Fruit fly (Drosophila melanogaster) whole organism, embryonic: ENCODE results near the gene Bruce.
A peak's percentile ranks its signal among the peaks of the same experiment; 100 is the strongest.

Experiments used
- Ada2b ChIP-seq: fragments of 200-800 bp; sonication (Bioruptor generic); IDR thresholded peaks from 2 replicates; pipeline ENCODE4 v1.3.6; 2022; ENCODE audit warnings: missing biosample characterization, missing genetic modification characterization
- Adf1 ChIP-seq: fragments of 200-800 bp; sonication (Bioruptor generic); IDR thresholded peaks from 2 replicates; pipeline ENCODE4 v1.3.6; 2022; ENCODE audit warnings: missing biosample characterization, missing genetic modification characterization
- Asciz ChIP-seq: fragments of 200-800 bp; sonication (Bioruptor generic); optimal IDR thresholded peaks from 2 replicates; lab custom pipeline; 2017; ENCODE audit warnings: missing biosample characterization, mild to moderate bottlenecking, missing genetic modification characterization, missing genetic modification reagents
- Atf3 ChIP-seq: fragments of 200-800 bp; sonication (Bioruptor generic); optimal IDR thresholded peaks from 3 replicates; lab custom pipeline; 2016; ENCODE audit warnings: missing biosample characterization, missing genetic modification characterization
- Bdp1 ChIP-seq: fragments of 200-800 bp; sonication (Bioruptor generic); optimal IDR thresholded peaks from 3 replicates; lab custom pipeline; 2016; ENCODE audit warnings: missing biosample characterization, missing genetic modification characterization
- CG10267 ChIP-seq: fragments of 200-800 bp; sonication (Bioruptor generic); optimal IDR thresholded peaks from 2 replicates; lab custom pipeline; 2018; ENCODE audit warnings: missing biosample characterization, mild to moderate bottlenecking, missing genetic modification characterization, moderate library complexity
- CG10366 ChIP-seq: fragments of 200-800 bp; sonication (Bioruptor generic); IDR thresholded peaks from 2 replicates; pipeline ENCODE4 v1.3.6; 2022; ENCODE audit warnings: missing biosample characterization, missing genetic modification characterization
- CG10565 ChIP-seq: fragments of 200-800 bp; sonication (Bioruptor generic); optimal IDR thresholded peaks from 3 replicates; lab custom pipeline; 2016; ENCODE audit warnings: missing biosample characterization, mild to moderate bottlenecking, missing genetic modification characterization
- CG12104 ChIP-seq: fragments of 200-800 bp; sonication (Bioruptor generic); optimal IDR thresholded peaks from 3 replicates; lab custom pipeline; 2016; ENCODE audit warnings: missing biosample characterization, missing genetic modification characterization
- CG13123 ChIP-seq: fragments of 200-800 bp; sonication (Bioruptor generic); optimal IDR thresholded peaks from 2 replicates; lab custom pipeline; 2016; ENCODE audit warnings: missing biosample characterization, missing genetic modification characterization
- CG1602 ChIP-seq: fragments of 200-800 bp; sonication (Bioruptor generic); optimal IDR thresholded peaks from 3 replicates; lab custom pipeline; 2016; ENCODE audit warnings: missing biosample characterization, missing genetic modification characterization
- CG1647 ChIP-seq: fragments of 200-800 bp; sonication (Bioruptor generic); optimal IDR thresholded peaks from 3 replicates; lab custom pipeline; 2016; ENCODE audit warnings: missing biosample characterization, missing genetic modification characterization
- CG16779 ChIP-seq: fragments of 200-800 bp; sonication (Bioruptor generic); IDR thresholded peaks from 2 replicates; pipeline ENCODE4 v1.3.6; 2022; ENCODE audit warnings: missing biosample characterization, missing genetic modification characterization
- CG17328 ChIP-seq: fragments of 200-800 bp; sonication (Bioruptor generic); IDR thresholded peaks from 2 replicates; pipeline ENCODE4 v1.3.6; 2022; ENCODE audit warnings: missing biosample characterization, missing genetic modification characterization
- CG17359 ChIP-seq: fragments of 200-800 bp; sonication (Bioruptor generic); optimal IDR thresholded peaks from 3 replicates; lab custom pipeline; 2018; ENCODE audit warnings: missing biosample characterization, mild to moderate bottlenecking, missing genetic modification characterization, moderate library complexity
- CG17385 ChIP-seq: fragments of 200-800 bp; sonication (Bioruptor generic); optimal IDR thresholded peaks from 3 replicates; lab custom pipeline; 2018; ENCODE audit warnings: missing biosample characterization, mild to moderate bottlenecking, missing genetic modification characterization
- CG2712 ChIP-seq: fragments of 200-800 bp; optimal IDR thresholded peaks from 3 replicates; lab custom pipeline; 2019; ENCODE audit warnings: missing biosample characterization, mild to moderate bottlenecking, missing genetic modification characterization, moderate library complexity
- CG3281 ChIP-seq: fragments of 200-800 bp; sonication (Bioruptor generic); optimal IDR thresholded peaks from 3 replicates; lab custom pipeline; 2017; ENCODE audit warnings: missing biosample characterization, mild to moderate bottlenecking, missing genetic modification characterization
- CG43689 ChIP-seq: fragments of 200-800 bp; sonication (Bioruptor generic); IDR thresholded peaks from 2 replicates; pipeline ENCODE4 v1.3.6; 2022; ENCODE audit warnings: missing biosample characterization, missing genetic modification characterization
- CG4854 ChIP-seq: fragments of 200-800 bp; sonication (Bioruptor generic); optimal IDR thresholded peaks from 2 replicates; lab custom pipeline; 2016; ENCODE audit warnings: missing biosample characterization, missing genetic modification characterization, inconsistent platforms
- CG6272 ChIP-seq: fragments of 200-800 bp; sonication (Bioruptor generic); IDR thresholded peaks from 2 replicates; pipeline ENCODE4 v1.3.6; 2022; ENCODE audit warnings: missing biosample characterization, missing genetic modification characterization
- CG6765 ChIP-seq: fragments of 200-800 bp; sonication (Bioruptor generic); optimal IDR thresholded peaks from 3 replicates; lab custom pipeline; 2017; ENCODE audit warnings: missing biosample characterization, mild to moderate bottlenecking, missing genetic modification characterization
- CG8924 ChIP-seq: fragments of 200-800 bp; optimal IDR thresholded peaks from 3 replicates; lab custom pipeline; 2019; ENCODE audit warnings: missing biosample characterization, mild to moderate bottlenecking, missing genetic modification characterization, moderate library complexity
- Dip2 ChIP-seq: fragments of 200-800 bp; sonication (Bioruptor generic); IDR thresholded peaks from 2 replicates; pipeline ENCODE4 v1.3.6; 2022; ENCODE audit warnings: missing biosample characterization, missing genetic modification characterization
- Elba2 ChIP-seq: fragments of 200-800 bp; sonication (Bioruptor generic); optimal IDR thresholded peaks from 3 replicates; lab custom pipeline; 2016; ENCODE audit warnings: missing biosample characterization, missing genetic modification characterization
- Gug ChIP-seq: fragments of 200-800 bp; sonication (Bioruptor generic); IDR thresholded peaks from 4 replicates; pipeline ENCODE4 v1.3.6; 2022; ENCODE audit warnings: missing biosample characterization, missing genetic modification characterization
- H2.0 ChIP-seq: fragments of 200-800 bp; sonication (Bioruptor generic); IDR thresholded peaks from 2 replicates; pipeline ENCODE4 v1.3.6; 2022; ENCODE audit warnings: missing biosample characterization, missing genetic modification characterization
- HLH54F ChIP-seq: fragments of 200-800 bp; sonication (Bioruptor generic); optimal IDR thresholded peaks from 3 replicates; lab custom pipeline; 2016; ENCODE audit warnings: missing biosample characterization, missing genetic modification characterization
- Hmr ChIP-seq: fragments of 200-800 bp; sonication (Bioruptor generic); optimal IDR thresholded peaks from 3 replicates; lab custom pipeline; 2017; ENCODE audit warnings: mild to moderate bottlenecking, missing biosample characterization, missing genetic modification reagents, missing genetic modification characterization
- MBD-R2 ChIP-seq: fragments of 200-800 bp; sonication (Bioruptor generic); IDR thresholded peaks from 2 replicates; pipeline ENCODE4 v1.3.6; 2022; ENCODE audit warnings: missing biosample characterization, missing genetic modification characterization
- NfI ChIP-seq: fragments of 200-800 bp; sonication (Bioruptor generic); optimal IDR thresholded peaks from 3 replicates; lab custom pipeline; 2018; ENCODE audit warnings: missing biosample characterization, mild to moderate bottlenecking, missing genetic modification characterization, moderate library complexity
- Opbp ChIP-seq: fragments of 200-800 bp; sonication (Bioruptor generic); IDR thresholded peaks from 3 replicates; pipeline ENCODE4 v1.3.6; 2022; ENCODE audit warnings: missing biosample characterization, missing genetic modification characterization; ENCODE audit not compliant: partially characterized antibody
- Ptx1 ChIP-seq: fragments of 200-800 bp; sonication (Bioruptor generic); IDR thresholded peaks from 2 replicates; pipeline ENCODE4 v1.3.6; 2022; ENCODE audit warnings: missing biosample characterization, missing genetic modification characterization
- Ravus ChIP-seq: fragments of 200-800 bp; sonication (Bioruptor generic); IDR thresholded peaks from 2 replicates; pipeline ENCODE4 v1.3.6; 2022; ENCODE audit warnings: missing biosample characterization, missing genetic modification characterization
- ab ChIP-seq: fragments of 200-800 bp; sonication (Bioruptor generic); optimal IDR thresholded peaks from 2 replicates; lab custom pipeline; 2016; ENCODE audit warnings: missing biosample characterization, missing genetic modification characterization
- al ChIP-seq: fragments of 200-800 bp; sonication (Bioruptor generic); IDR thresholded peaks from 2 replicates; pipeline ENCODE4 v1.3.6; 2022; ENCODE audit warnings: missing biosample characterization, missing genetic modification characterization
- ase ChIP-seq: fragments of 200-800 bp; sonication (Bioruptor generic); IDR thresholded peaks from 3 replicates; pipeline ENCODE4 v1.3.6; 2022; ENCODE audit warnings: missing biosample characterization, missing genetic modification characterization
- bigmax ChIP-seq: fragments of 200-800 bp; sonication (Bioruptor generic); optimal IDR thresholded peaks from 2 replicates; lab custom pipeline; 2018; ENCODE audit warnings: missing biosample characterization, mild to moderate bottlenecking, missing genetic modification characterization
- br ChIP-seq: fragments of >200 bp; optimal IDR thresholded peaks from 2 replicates; lab custom pipeline; 2017
- caup ChIP-seq: fragments of 200-800 bp; sonication (Bioruptor generic); optimal IDR thresholded peaks from 3 replicates; lab custom pipeline; 2017; ENCODE audit warnings: missing biosample characterization, mild to moderate bottlenecking, missing genetic modification characterization, moderate library complexity; ENCODE audit not compliant: severe bottlenecking
- crol ChIP-seq: fragments of 200-800 bp; sonication (Bioruptor generic); IDR thresholded peaks from 2 replicates; pipeline ENCODE4 v1.3.6; 2022; ENCODE audit warnings: missing biosample characterization, missing genetic modification characterization
- dmrt99B ChIP-seq: fragments of 200-800 bp; sonication (Bioruptor generic); optimal IDR thresholded peaks from 2 replicates; lab custom pipeline; 2018; ENCODE audit warnings: missing biosample characterization, mild to moderate bottlenecking, missing genetic modification characterization, moderate library complexity
- en ChIP-seq: fragments of 200-800 bp; sonication (Bioruptor generic); optimal IDR thresholded peaks from 2 replicates; lab custom pipeline; 2016; ENCODE audit warnings: missing biosample characterization, missing genetic modification characterization
- exex ChIP-seq: fragments of 200-800 bp; sonication (Bioruptor generic); optimal IDR thresholded peaks from 4 replicates; lab custom pipeline; 2018; ENCODE audit warnings: missing biosample characterization, mild to moderate bottlenecking, missing genetic modification characterization, moderate library complexity
- eyg ChIP-seq: fragments of 200-800 bp; sonication (Bioruptor generic); optimal IDR thresholded peaks from 3 replicates; lab custom pipeline; 2016; ENCODE audit warnings: missing biosample characterization, missing genetic modification characterization
- fru ChIP-seq: fragments of >200 bp; optimal IDR thresholded peaks from 2 replicates; lab custom pipeline; 2017
- gcm2 ChIP-seq: fragments of 200-800 bp; sonication (Bioruptor generic); optimal IDR thresholded peaks from 2 replicates; lab custom pipeline; 2016; ENCODE audit warnings: missing biosample characterization, missing genetic modification characterization
- jumu ChIP-seq: fragments of 200-800 bp; sonication (Bioruptor generic); optimal IDR thresholded peaks from 3 replicates; lab custom pipeline; 2016; ENCODE audit warnings: missing biosample characterization, missing genetic modification characterization
- phol ChIP-seq: fragments of 200-800 bp; sonication (Bioruptor generic); optimal IDR thresholded peaks from 3 replicates; lab custom pipeline; 2018; ENCODE audit warnings: missing biosample characterization, mild to moderate bottlenecking, missing genetic modification characterization, moderate library complexity
- sd ChIP-seq: fragments of 200-800 bp; sonication (Bioruptor generic); optimal IDR thresholded peaks from 3 replicates; lab custom pipeline; 2018; ENCODE audit warnings: missing biosample characterization, mild to moderate bottlenecking, missing genetic modification characterization, moderate library complexity
- sna ChIP-seq: fragments of 200-800 bp; sonication (Bioruptor generic); IDR thresholded peaks from 2 replicates; pipeline ENCODE4 v1.3.6; 2022; ENCODE audit warnings: missing biosample characterization, missing genetic modification characterization; ENCODE audit not compliant: partially characterized antibody

The Bruce gene

dm6 chr3R:10265552-10266137 is 65.5 kb downstream of the Bruce start (continued):
- TF ChIP-seq Ptx1 (GFP tag; lab: Robert Waterston, UW), result peak; percentile 59
- TF ChIP-seq CG1647 (GFP tag; lab: Kevin White, UChicago), result no peak
- no peak for TF ChIP-seq CG1602 (GFP tag; lab: Kevin White, UChicago)
- peak; percentile 72 for TF ChIP-seq CG3281 (GFP tag; lab: Kevin White, UChicago)
- peak; percentile 18; the same call in 1 of the 4 replicates for TF ChIP-seq Gug (GFP tag; lab: Robert Waterston, UW)
- peak; percentile 12 for TF ChIP-seq exex (tag; lab: Kevin White, UChicago)
- peak; percentile 53; the same call in 1 of the 2 replicates for TF ChIP-seq CG6272 (GFP tag; lab: Robert Waterston, UW)
- TF ChIP-seq crol (GFP tag; lab: Robert Waterston, UW), result no peak
- no peak for TF ChIP-seq CG13123 (GFP tag; lab: Kevin White, UChicago)
- peak; percentile 4 for TF ChIP-seq CG12104 (GFP tag; lab: Kevin White, UChicago)
- no peak for TF ChIP-seq CG10565
- TF ChIP-seq HLH54F (GFP tag; lab: Kevin White, UChicago), result peak; percentile 24
- no peak for TF ChIP-seq bigmax (GFP tag; lab: Kevin White, UChicago)
- peak; percentile 33 for TF ChIP-seq jumu (GFP tag; lab: Kevin White, UChicago)
- no peak for TF ChIP-seq fru
- peak; percentile 55 for TF ChIP-seq phol (tag; lab: Kevin White, UChicago)
- peak; percentile 11 for TF ChIP-seq CG17359
- TF ChIP-seq sd (tag; lab: Kevin White, UChicago), result peak; percentile 41
- peak; percentile 44 for TF ChIP-seq CG8924 (tag; lab: Kevin White, UChicago)
- TF ChIP-seq H2.0, result peak; percentile 46
- no peak for TF ChIP-seq br
- 0 out of 2 replicates have a peak, but pooled peaks have one; percentile 9 for TF ChIP-seq CG16779
- TF ChIP-seq sna (GFP tag; lab: Robert Waterston, UW), result no peak
- peak; percentile 9; the same call in 1 of the 2 replicates for TF ChIP-seq Ravus (GFP tag; lab: Robert Waterston, UW)
- TF ChIP-seq CG2712 (tag; lab: Kevin White, UChicago), result peak; percentile 44
- TF ChIP-seq Elba2 (GFP tag; lab: Kevin White, UChicago), result no peak
- peak; percentile 64 for TF ChIP-seq Adf1 (GFP tag; lab: Robert Waterston, UW)
- peak; percentile 52 for TF ChIP-seq dmrt99B (tag; lab: Kevin White, UChicago)
- 0 out of 2 replicates have a peak, but pooled peaks have one; percentile 25 for TF ChIP-seq CG43689 (GFP tag; lab: Robert Waterston, UW)
- TF ChIP-seq en, result no peak
- peak; percentile 37 for TF ChIP-seq NfI (GFP tag; lab: Kevin White, UChicago)
- peak; percentile 5 for TF ChIP-seq eyg (GFP tag; lab: Kevin White, UChicago)
- TF ChIP-seq gcm2 (GFP tag; lab: Kevin White, UChicago), result no peak
- no peak for TF ChIP-seq Dip2 (GFP tag; lab: Robert Waterston, UW)
- no peak for TF ChIP-seq Opbp (GFP tag; lab: Robert Waterston, UW)
- peak; percentile 61 for TF ChIP-seq MBD-R2 (GFP tag; lab: Robert Waterston, UW)
- TF ChIP-seq al (GFP tag; lab: Robert Waterston, UW), result peak; percentile 66
- TF ChIP-seq Atf3 (GFP tag; lab: Kevin White, UChicago), result no peak
- TF ChIP-seq CG4854 (GFP tag; lab: Kevin White, UChicago), result peak; percentile 33
- TF ChIP-seq ase (GFP tag; lab: Robert Waterston, UW), result peak; percentile 50; the same call in 1 of the 3 replicates
- peak; percentile 73 for TF ChIP-seq Hmr (GFP tag; lab: Kevin White, UChicago)
- no peak for TF ChIP-seq CG17328 (GFP tag; lab: Robert Waterston, UW)
- TF ChIP-seq CG10267, result peak; percentile 42
- TF ChIP-seq Bdp1 (GFP tag; lab: Kevin White, UChicago), result no peak
- no peak for TF ChIP-seq Asciz (GFP tag; lab: Kevin White, UChicago)
- TF ChIP-seq ab (GFP tag; lab: Kevin White, UChicago), result no peak
- TF ChIP-seq CG17385 (GFP tag; lab: Kevin White, UChicago), result peak; percentile 43
- TF ChIP-seq CG6765, result peak; percentile 35
- TF ChIP-seq caup (GFP tag; lab: Kevin White, UChicago), result peak; percentile 39
- peak; percentile 34 for TF ChIP-seq Ada2b (GFP tag; lab: Robert Waterston, UW)
- TF ChIP-seq CG10366, result peak; percentile 45
